Fruit fly (Drosophila melanogaster) S2 (cell line): ENCODE results near the gene CG42580.
"Not testable (repeated sequence)": the region's sequence is repeated elsewhere in the genome, so short reads cannot be mapped to it uniquely, and the experiment has no call there.

Experiments
- CG8478 ChIP-seq: fragments of >200 bp; optimal IDR thresholded peaks from 2 replicates; lab custom pipeline; 2018
- CTCF ChIP-seq, 2 experiments: fragments of >200 bp; optimal IDR thresholded peaks; 2 replicates each; lab custom pipeline; 2018

CG42580 gene

dm6 chrX:20573982-20574381 lies at the start of gene CG42580:
TSS of gene CG42580 (plus strand) at chrX:20574282.
- TF ChIP-seq CTCF (optimal IDR thresholded peaks at IDR 0.05; lab: Kevin White, UChicago); CG8478 (lab: Kevin White, UChicago): not testable (repeated sequence)

dm6 chrX:20524754-20525236 lies 49.3 kb upstream of the CG42580 start, which contains the start of gene Tak1:
TSS of gene Tak1 (minus strand) at chrX:20524928.
- TF ChIP-seq CG8478 (lab: Kevin White, UChicago) (no peak), CTCF (optimal IDR thresholded peaks at IDR 0.05; lab: Kevin White, UChicago) (peak; percentile 95 to 96)

dm6 chrX:20527331-20527730 lies 46.8 kb upstream of the CG42580 start, which contains the start of gene CG42579:
TSS of gene CG42579 (plus strand) at chrX:20527631.
- not testable (repeated sequence) for TF ChIP-seq CG8478 (lab: Kevin White, UChicago); CTCF (optimal IDR thresholded peaks at IDR 0.05; lab: Kevin White, UChicago)

- TF ChIP-seq CTCF (optimal IDR thresholded peaks at IDR 0.05; lab: Kevin White, UChicago) (no peak), CG8478 (lab: Kevin White, UChicago) (no peak)
Measured at dm6 chrX:20536112-20536511, 38.0 kb upstream of the CG42580 start.

- TF ChIP-seq CTCF (optimal IDR thresholded peaks at IDR 0.05; lab: Kevin White, UChicago) (no peak), CG8478 (lab: Kevin White, UChicago) (no peak)
Measured at dm6 chrX:20538197-20538596, 35.9 kb upstream of the CG42580 start, which contains the start of gene RunxB. TSS of gene RunxB (plus strand) at chrX:20538497.

dm6 chrX:20559582-20559981 lies 14.5 kb upstream of the CG42580 start:
- TF ChIP-seq CG8478 (lab: Kevin White, UChicago) (no peak), CTCF (optimal IDR thresholded peaks at IDR 0.05; lab: Kevin White, UChicago) (no peak)

dm6 chrX:20582821-20583607 lies 8.9 kb downstream of the CG42580 start:
- TF ChIP-seq CG8478 (lab: Kevin White, UChicago) = no peak
- peak; percentile 34 to 53 for TF ChIP-seq CTCF (optimal IDR thresholded peaks at IDR 0.05; lab: Kevin White, UChicago)

dm6 chrX:20612979-20613378 lies 38.9 kb downstream of the CG42580 start:
- no peak for TF ChIP-seq CG8478 (lab: Kevin White, UChicago)
- no peak for TF ChIP-seq CTCF (optimal IDR thresholded peaks at IDR 0.05; lab: Kevin White, UChicago)

dm6 chrX:20623673-20624072 lies 49.6 kb downstream of the CG42580 start, which contains the start of gene RunxA:
TSS of gene RunxA (minus strand) at chrX:20623773.
- TF ChIP-seq CG8478 (lab: Kevin White, UChicago) (no peak), CTCF (optimal IDR thresholded peaks at IDR 0.05; lab: Kevin White, UChicago) (no peak)
